Worm (Caenorhabditis elegans) whole organism, L2 larva: ENCODE measurements around the gene K02A6.4.

ENCODE experiments used
- C34F6.9 ChIP-seq: fragments of 150-350 bp; optimal IDR thresholded peaks from 2 replicates; lab custom pipeline; 2014; ENCODE audit warnings: missing biosample characterization, missing genetic modification characterization
- F13H6.1 ChIP-seq: sonication (generic microtip); optimal IDR thresholded peaks from 2 replicates; lab custom pipeline; 2016; ENCODE audit warnings: missing genetic modification characterization, missing compliant biosample characterization
- Y55F3AM.14 ChIP-seq: fragments of 200-800 bp; sonication (Bioruptor generic); optimal IDR thresholded peaks from 2 replicates; lab custom pipeline; 2018; ENCODE audit warnings: mild to moderate bottlenecking, missing genetic modification characterization, missing compliant biosample characterization
- ZK546.5 ChIP-seq: sonication (generic microtip); optimal IDR thresholded peaks from 2 replicates; lab custom pipeline; 2017; ENCODE audit warnings: missing biosample characterization, missing genetic modification characterization
- alr-1 ChIP-seq: fragments of 150-350 bp; optimal IDR thresholded peaks from 2 replicates; lab custom pipeline; 2014; ENCODE audit warnings: missing biosample characterization, missing genetic modification characterization
- aly-2 ChIP-seq: fragments of 150-350 bp; optimal IDR thresholded peaks from 2 replicates; lab custom pipeline; 2014; ENCODE audit warnings: missing biosample characterization, missing genetic modification characterization
- ama-1 ChIP-seq: fragments of 150-350 bp; optimal IDR thresholded peaks from 2 replicates; lab custom pipeline; 2018; ENCODE audit warnings: inconsistent platforms
- blmp-1 ChIP-seq: sonication (generic microtip); optimal IDR thresholded peaks from 2 replicates; lab custom pipeline; 2017; ENCODE audit warnings: missing genetic modification characterization, mild to moderate bottlenecking, missing compliant biosample characterization, antibody characterized with exemption, moderate library complexity; ENCODE audit not compliant: insufficient read depth
- ceh-16 ChIP-seq: fragments of 150-350 bp; optimal IDR thresholded peaks from 2 replicates; lab custom pipeline; 2014; ENCODE audit warnings: missing biosample characterization, missing genetic modification characterization
- ceh-82 ChIP-seq: fragments of 150-350 bp; optimal IDR thresholded peaks from 2 replicates; lab custom pipeline; 2014; ENCODE audit warnings: missing biosample characterization, missing genetic modification characterization
- crh-2 ChIP-seq: sonication (generic microtip); optimal IDR thresholded peaks from 2 replicates; lab custom pipeline; 2017; ENCODE audit warnings: missing biosample characterization, missing genetic modification characterization
- dmd-4 ChIP-seq: sonication (generic microtip); optimal IDR thresholded peaks from 2 replicates; lab custom pipeline; 2017; ENCODE audit warnings: missing biosample characterization, missing genetic modification characterization
- egl-27 ChIP-seq: sonication (generic microtip); optimal IDR thresholded peaks from 3 replicates; lab custom pipeline; 2017; ENCODE audit warnings: missing biosample characterization, missing genetic modification reagents, missing genetic modification characterization
- elt-1 ChIP-seq: fragments of 150-350 bp; optimal IDR thresholded peaks from 2 replicates; lab custom pipeline; 2014; ENCODE audit warnings: missing biosample characterization, missing genetic modification characterization
- elt-3 ChIP-seq: sonication (generic microtip); optimal IDR thresholded peaks from 2 replicates; lab custom pipeline; 2017; ENCODE audit warnings: missing biosample characterization, missing genetic modification characterization
- fos-1 ChIP-seq: fragments of 150-350 bp; optimal IDR thresholded peaks from 2 replicates; lab custom pipeline; 2014; ENCODE audit warnings: missing biosample characterization, missing genetic modification characterization
- gmeb-1 ChIP-seq: fragments of 150-350 bp; optimal IDR thresholded peaks from 2 replicates; lab custom pipeline; 2014; ENCODE audit warnings: missing biosample characterization, missing genetic modification characterization
- lin-11 ChIP-seq: fragments of 150-350 bp; sonication (generic microtip); optimal IDR thresholded peaks from 2 replicates; lab custom pipeline; 2014; ENCODE audit warnings: missing biosample characterization, missing genetic modification characterization, inconsistent platforms, mixed read lengths
- lin-13 ChIP-seq: fragments of 150-350 bp; optimal IDR thresholded peaks from 2 replicates; lab custom pipeline; 2014; ENCODE audit warnings: missing biosample characterization, missing genetic modification reagents, missing genetic modification characterization
- lsy-2 ChIP-seq, 2 experiments: fragments of 150-350 bp in 1 of 2; sonication (generic microtip) in 1 of 2; optimal IDR thresholded peaks; 2 replicates each; lab custom pipeline; 2014 to 2017; ENCODE audit warnings: missing biosample characterization in 2 of 2, missing genetic modification characterization in 2 of 2
- mbf-1 ChIP-seq: sonication (generic microtip); optimal IDR thresholded peaks from 2 replicates; lab custom pipeline; 2017; ENCODE audit warnings: missing biosample characterization, missing genetic modification characterization
- mdl-1 ChIP-seq, 2 experiments: fragments of 150-350 bp in 1 of 2; sonication (generic microtip) in 1 of 2; optimal IDR thresholded peaks; 2 replicates each; lab custom pipeline; 2017; ENCODE audit warnings: missing biosample characterization in 2 of 2, missing genetic modification characterization in 2 of 2
- nhr-10 ChIP-seq: sonication (generic microtip); optimal IDR thresholded peaks from 2 replicates; lab custom pipeline; 2017; ENCODE audit warnings: missing biosample characterization, missing genetic modification characterization
- nhr-129 ChIP-seq: fragments of 150-350 bp; optimal IDR thresholded peaks from 2 replicates; lab custom pipeline; 2014; ENCODE audit warnings: missing biosample characterization, missing genetic modification characterization
- nhr-21 ChIP-seq: fragments of 150-350 bp; optimal IDR thresholded peaks from 2 replicates; lab custom pipeline; 2014; ENCODE audit warnings: missing biosample characterization, missing genetic modification characterization
- nhr-25 ChIP-seq: fragments of 150-350 bp; sonication (generic microtip); optimal IDR thresholded peaks from 3 replicates; lab custom pipeline; 2014; ENCODE audit warnings: missing biosample characterization, missing genetic modification characterization
- nhr-77 ChIP-seq: fragments of 150-350 bp; optimal IDR thresholded peaks from 2 replicates; lab custom pipeline; 2014; ENCODE audit warnings: missing biosample characterization, missing genetic modification characterization
- skn-1 ChIP-seq: sonication (generic microtip); optimal IDR thresholded peaks from 2 replicates; lab custom pipeline; 2017; ENCODE audit warnings: missing biosample characterization, missing genetic modification characterization
- sma-3 ChIP-seq: sonication (generic microtip); optimal IDR thresholded peaks from 2 replicates; lab custom pipeline; 2016; ENCODE audit warnings: missing genetic modification reagents, missing genetic modification characterization, missing compliant biosample characterization
- sma-9 ChIP-seq, 2 experiments: fragments of 150-350 bp in 1 of 2; sonication (generic microtip) in 1 of 2; optimal IDR thresholded peaks; 2 replicates each; lab custom pipeline; 2014 to 2016; ENCODE audit warnings: missing genetic modification characterization in 2 of 2, mild to moderate bottlenecking in 1 of 2, missing biosample characterization in 1 of 2, missing compliant biosample characterization in 1 of 2, missing genetic modification reagents in 1 of 2, moderate library complexity in 1 of 2
- unc-39 ChIP-seq: fragments of 150-350 bp; optimal IDR thresholded peaks from 2 replicates; lab custom pipeline; 2014; ENCODE audit warnings: missing biosample characterization, missing genetic modification characterization
- unc-55 ChIP-seq: fragments of 150-350 bp; sonication (generic microtip); optimal IDR thresholded peaks from 3 replicates; lab custom pipeline; 2014; ENCODE audit warnings: missing biosample characterization, missing genetic modification reagents, missing genetic modification characterization
- unc-62 ChIP-seq: fragments of 150-350 bp; optimal IDR thresholded peaks from 2 replicates; lab custom pipeline; 2014; ENCODE audit warnings: missing biosample characterization, missing genetic modification reagents, missing genetic modification characterization
- zag-1 ChIP-seq: fragments of 150-350 bp; optimal IDR thresholded peaks from 2 replicates; lab custom pipeline; 2014; ENCODE audit warnings: missing biosample characterization, missing genetic modification characterization
- ztf-1 ChIP-seq: fragments of 200-800 bp; sonication (Bioruptor generic); conservative IDR thresholded peaks from 2 replicates; pipeline ENCODE4 v1.3.6; 2022; ENCODE audit warnings: missing genetic modification characterization, missing compliant biosample characterization
- ztf-11 ChIP-seq: sonication (generic microtip); optimal IDR thresholded peaks from 2 replicates; lab custom pipeline; 2017; ENCODE audit warnings: missing biosample characterization, missing genetic modification characterization

Gene K02A6.4

ce11 chrX:8205919-8206318 is 12.6 kb downstream of the K02A6.4 start:
- TF ChIP-seq fos-1 (tag; lab: Kevin White, UChicago) (peak; percentile 15), blmp-1 (tag; lab: Kevin White, UChicago) (no peak), alr-1 (tag; lab: Kevin White, UChicago) (no peak), ZK546.5 (tag; lab: Kevin White, UChicago) (no peak), nhr-129 (tag; lab: Kevin White, UChicago) (peak; percentile 74), egl-27 (tag; lab: Kevin White, UChicago) (no peak), skn-1 (tag; lab: Kevin White, UChicago) (no peak), Y55F3AM.14 (no peak), ama-1 (lab: Kevin White, UChicago) (no peak), F13H6.1 (tag; lab: Kevin White, UChicago) (peak; percentile 56), ztf-1 (GFP tag; lab: Robert Waterston, UW) (no peak), nhr-25 (tag; lab: Kevin White, UChicago) (no peak), unc-39 (tag; lab: Kevin White, UChicago) (no peak), sma-9 (GFP tag; optimal IDR thresholded peaks at IDR 0.05; lab: Kevin White, UChicago) (peak; percentile 68), sma-9 (tag; optimal IDR thresholded peaks at IDR 0.05; lab: Kevin White, UChicago) (no peak), ztf-11 (no peak), unc-62 (no peak), ceh-16 (no peak), elt-1 (tag; lab: Kevin White, UChicago) (no peak), aly-2 (tag; lab: Kevin White, UChicago) (no peak), gmeb-1 (tag; lab: Kevin White, UChicago) (no peak), lsy-2 (tag; optimal IDR thresholded peaks at IDR 0.05; lab: Kevin White, UChicago) (peak in 1 of 2 experiments; percentile 60), mdl-1 (tag; optimal IDR thresholded peaks at IDR 0.05; lab: Kevin White, UChicago) (peak in 1 of 2 experiments; percentile 58), mbf-1 (tag; lab: Kevin White, UChicago) (no peak), C34F6.9 (tag; lab: Kevin White, UChicago) (peak; percentile 65), unc-55 (GFP tag; lab: Kevin White, UChicago) (peak; percentile 87), lin-11 (tag; lab: Kevin White, UChicago) (peak; percentile 3), lin-13 (GFP tag; lab: Kevin White, UChicago) (no peak), crh-2 (tag; lab: Kevin White, UChicago) (peak; percentile 33), zag-1 (tag; lab: Kevin White, UChicago) (peak; percentile 67), dmd-4 (tag; lab: Kevin White, UChicago) (no peak)

- TF ChIP-seq nhr-77 (tag; lab: Kevin White, UChicago) (no peak), sma-9 (GFP tag; optimal IDR thresholded peaks at IDR 0.05; lab: Kevin White, UChicago) (no peak), sma-9 (tag; optimal IDR thresholded peaks at IDR 0.05; lab: Kevin White, UChicago) (no peak), lin-11 (tag; lab: Kevin White, UChicago) (no peak)
Observed at ce11 chrX:8204475-8204874, 14.1 kb downstream of the K02A6.4 start.

- no peak for TF ChIP-seq ceh-82 (tag; lab: Kevin White, UChicago)
- TF ChIP-seq mbf-1 (tag; lab: Kevin White, UChicago): no peak
- TF ChIP-seq mdl-1 (tag; optimal IDR thresholded peaks at IDR 0.05; lab: Kevin White, UChicago): no peak
- no peak for TF ChIP-seq lsy-2 (tag; optimal IDR thresholded peaks at IDR 0.05; lab: Kevin White, UChicago)
- no peak for TF ChIP-seq nhr-10 (tag; lab: Kevin White, UChicago)
- TF ChIP-seq nhr-21 (tag; lab: Kevin White, UChicago): no peak
- TF ChIP-seq elt-3 (tag; lab: Kevin White, UChicago): no peak
- TF ChIP-seq ztf-1 (GFP tag; lab: Robert Waterston, UW): no peak
Observed at ce11 chrX:8203684-8204083, 14.9 kb downstream of the K02A6.4 start, which contains the start of gene C17H11.6. TSS of gene C17H11.6 (minus strand) at chrX:8203784.

- TF ChIP-seq nhr-25 (tag; lab: Kevin White, UChicago) (peak; percentile 8), ceh-16 (no peak), sma-9 (GFP tag; optimal IDR thresholded peaks at IDR 0.05; lab: Kevin White, UChicago) (no peak), sma-9 (tag; optimal IDR thresholded peaks at IDR 0.05; lab: Kevin White, UChicago) (no peak), lsy-2 (tag; optimal IDR thresholded peaks at IDR 0.05; lab: Kevin White, UChicago) (no peak), elt-3 (tag; lab: Kevin White, UChicago) (no peak), C34F6.9 (tag; lab: Kevin White, UChicago) (no peak), mdl-1 (tag; optimal IDR thresholded peaks at IDR 0.05; lab: Kevin White, UChicago) (no peak), sma-3 (GFP tag; lab: Kevin White, UChicago) (no peak)
Observed at ce11 chrX:8201210-8201609, 17.3 kb downstream of the K02A6.4 start.
